Worm (Caenorhabditis elegans): ENCODE measurements around the gene Y51A2A.5.

Gene Y51A2A.5

DNA sequence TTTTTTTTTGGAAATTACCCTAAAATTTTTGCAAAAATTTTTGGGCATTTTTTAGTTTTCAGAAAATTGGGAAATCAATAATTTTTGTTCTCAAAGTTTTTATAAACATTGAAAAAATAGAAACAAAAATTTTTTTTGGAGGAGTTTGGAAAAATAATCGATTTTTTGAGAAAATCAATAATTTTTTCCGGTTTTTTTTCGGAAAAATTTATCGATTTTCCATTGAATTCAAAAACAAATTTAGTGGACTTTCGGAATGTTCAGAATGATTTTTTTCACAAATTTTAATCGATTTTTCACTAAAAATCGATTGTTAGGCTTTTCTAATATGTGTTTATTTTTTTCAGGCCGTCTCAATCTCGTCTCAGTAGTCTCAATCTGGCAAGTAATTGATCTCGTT is 39.0 kb downstream of the Y51A2A.5 start:
- no peak for TF ChIP-seq Y53F4B.3 (GFP tag; IDR thresholded peaks at IDR 0.05)
- TF ChIP-seq somi-1 (GFP tag; optimal IDR thresholded peaks at IDR 0.05) = no peak
- no peak for TF ChIP-seq let-607 (tag; optimal IDR thresholded peaks at IDR 0.05)
- no peak for TF ChIP-seq F23B12.7 (tag; optimal IDR thresholded peaks at IDR 0.05; ENCODE audit: insufficient read depth)
- no peak for TF ChIP-seq ceh-40 (GFP tag; IDR thresholded peaks at IDR 0.05)
- TF ChIP-seq C06A6.2 (GFP tag; conservative IDR thresholded peaks at IDR 0.05) = no peak
- TF ChIP-seq bed-1 (GFP tag; IDR thresholded peaks at IDR 0.05) = no peak
- no peak for TF ChIP-seq egl-18 (GFP tag; IDR thresholded peaks at IDR 0.05)
- TF ChIP-seq ztf-6 (GFP tag; IDR thresholded peaks at IDR 0.05) = no peak
- no peak for TF ChIP-seq K11D2.4 (GFP tag; IDR thresholded peaks at IDR 0.05)
- TF ChIP-seq hlh-12 (tag; optimal IDR thresholded peaks at IDR 0.05) = no peak
- TF ChIP-seq nhr-179 (tag; optimal IDR thresholded peaks at IDR 0.05) = no peak
- no peak for TF ChIP-seq akir-1 (GFP tag; optimal IDR thresholded peaks at IDR 0.05)
- TF ChIP-seq sea-2 (GFP tag; IDR thresholded peaks at IDR 0.05) = no peak
- TF ChIP-seq ceh-100 (GFP tag; IDR thresholded peaks at IDR 0.05) = no peak
- no peak for TF ChIP-seq zfh-2 (GFP tag; conservative IDR thresholded peaks at IDR 0.05)
- no peak for TF ChIP-seq tbp1 (GFP tag; optimal IDR thresholded peaks at IDR 0.05)
- TF ChIP-seq F49E8.2 (tag; optimal IDR thresholded peaks at IDR 0.05; ENCODE audit: insufficient read depth) = no peak

DNA sequence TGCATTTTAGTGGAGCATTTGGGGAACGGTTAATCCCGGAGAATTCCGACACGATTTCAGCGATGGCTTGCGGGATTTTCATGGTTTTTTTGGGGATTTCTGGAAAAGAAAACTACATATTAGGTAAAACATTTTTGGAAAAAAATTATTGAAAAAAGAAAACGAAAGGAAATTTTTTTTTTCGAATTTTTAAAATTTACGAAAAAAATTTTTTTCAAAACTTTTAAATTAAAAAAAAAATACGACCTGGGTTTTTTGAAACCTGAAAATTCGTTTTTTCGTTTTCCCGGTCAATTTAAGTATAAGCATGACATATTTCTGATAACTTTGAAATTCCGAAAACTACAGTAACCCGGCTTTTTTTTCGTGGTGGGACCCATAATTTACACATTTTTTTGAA is 41.2 kb downstream of the Y51A2A.5 start, which contains the start of gene C08E8.10:
TSS of gene C08E8.10 (minus strand) at position 101 of the 400 bp plus-strand sequence.
- TF ChIP-seq athp-1 (tag; optimal IDR thresholded peaks at IDR 0.05) = no peak
- TF ChIP-seq lir-1 (GFP tag; conservative IDR thresholded peaks at IDR 0.05) = no peak
- no peak for TF ChIP-seq hmg-1.2 (GFP tag; IDR thresholded peaks at IDR 0.05)
- TF ChIP-seq C06A6.2 (GFP tag; conservative IDR thresholded peaks at IDR 0.05) = no peak
- no peak for TF ChIP-seq mxl-1 (tag; optimal IDR thresholded peaks at IDR 0.05)
- no peak for TF ChIP-seq egrh-3 (GFP tag; IDR thresholded peaks at IDR 0.05)
- no peak for TF ChIP-seq madf-10 (tag; optimal IDR thresholded peaks at IDR 0.05)
- no peak for TF ChIP-seq B0261.1 (tag; optimal IDR thresholded peaks at IDR 0.05)
- TF ChIP-seq akir-1 (GFP tag; optimal IDR thresholded peaks at IDR 0.05) = no peak
- TF ChIP-seq zim-3 (tag; optimal IDR thresholded peaks at IDR 0.05) = no peak
- TF ChIP-seq K11D2.4 (GFP tag; IDR thresholded peaks at IDR 0.05) = no peak
- no peak for TF ChIP-seq rpc-1 (optimal IDR thresholded peaks at IDR 0.05)
- no peak for TF ChIP-seq rpc-1 (tag; optimal IDR thresholded peaks at IDR 0.05)
- no peak for TF ChIP-seq hrde-1 (tag; optimal IDR thresholded peaks at IDR 0.05; ENCODE audit: borderline replicate concordance)
- no peak for TF ChIP-seq attf-6 (GFP tag; IDR thresholded peaks at IDR 0.05)
- TF ChIP-seq pbrm-1 (GFP tag; IDR thresholded peaks at IDR 0.05) = no peak
- no peak for TF ChIP-seq gei-17 (GFP tag; optimal IDR thresholded peaks at IDR 0.05)
- TF ChIP-seq aptf-2 (GFP tag; conservative IDR thresholded peaks at IDR 0.05) = no peak
- TF ChIP-seq efl-1 (GFP tag; optimal IDR thresholded peaks at IDR 0.05) = no peak

DNA sequence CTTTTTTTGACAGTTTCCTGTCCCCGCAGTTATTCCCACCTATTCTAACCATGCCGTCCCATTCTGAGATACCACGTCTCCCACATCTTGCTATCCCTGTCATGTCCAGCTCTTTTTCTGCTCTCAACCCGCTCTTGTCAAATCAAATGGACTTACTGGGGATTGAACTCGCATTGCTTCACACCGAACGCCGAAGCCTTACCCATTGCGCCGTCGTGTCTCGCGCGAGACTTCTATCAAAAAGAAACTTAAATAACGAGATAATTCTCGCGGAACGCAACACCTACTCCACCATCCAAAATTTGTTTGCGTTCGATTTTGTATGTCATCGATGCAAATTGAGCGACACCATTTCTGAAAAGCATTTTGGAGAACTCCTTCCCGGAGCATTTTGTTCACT is 45.6 kb downstream of the Y51A2A.5 start:
- TF ChIP-seq Y95B8A.8 (GFP tag; IDR thresholded peaks at IDR 0.05) (no peak), him-1 (tag; optimal IDR thresholded peaks at IDR 0.05) (no peak), madf-10 (tag; optimal IDR thresholded peaks at IDR 0.05) (no peak), tbp1 (GFP tag; optimal IDR thresholded peaks at IDR 0.05) (peak; percentile 68), ceh-100 (GFP tag; IDR thresholded peaks at IDR 0.05) (no peak), B0261.1 (tag; optimal IDR thresholded peaks at IDR 0.05) (peak; percentile 31), lin-40 (tag; optimal IDR thresholded peaks at IDR 0.05) (no peak), attf-5 (GFP tag; optimal IDR thresholded peaks at IDR 0.05) (no peak), hsf-1 (GFP tag; IDR thresholded peaks at IDR 0.05) (no peak), F22D6.2 (tag; optimal IDR thresholded peaks at IDR 0.05) (no peak), unc-62 (GFP tag; optimal IDR thresholded peaks at IDR 0.05) (no peak), ZK185.1 (tag; optimal IDR thresholded peaks at IDR 0.05; ENCODE audit: poor library complexity, severe bottlenecking) (no peak), lag-1 (GFP tag; IDR thresholded peaks at IDR 0.05) (no peak), F23B12.7 (tag; optimal IDR thresholded peaks at IDR 0.05; ENCODE audit: insufficient read depth) (no peak), F57C9.4 (tag; optimal IDR thresholded peaks at IDR 0.05) (no peak), ceh-40 (GFP tag; IDR thresholded peaks at IDR 0.05) (no peak), unc-130 (GFP tag; optimal IDR thresholded peaks at IDR 0.05) (no peak), madf-3 (GFP tag; IDR thresholded peaks at IDR 0.05) (0 out of 2 replicates have a peak, but pooled peaks have one; percentile 43), ceh-79 (tag; optimal IDR thresholded peaks at IDR 0.05) (no peak), Y53G8AR.9 (GFP tag; conservative IDR thresholded peaks at IDR 0.05) (no peak)
